Fruit fly (Drosophila melanogaster): ENCODE measurements around the gene CG43116.

- TF ChIP-seq Myc (optimal IDR thresholded peaks at IDR 0.05) (no peak), psq (optimal IDR thresholded peaks at IDR 0.05) (no peak), h (optimal IDR thresholded peaks at IDR 0.05) (no peak), Sin3A (optimal IDR thresholded peaks at IDR 0.05) (no peak), ttk (optimal IDR thresholded peaks at IDR 0.05) (no peak)
Measured at dm6 chr3R:26026631-26027274, 30.0 kb upstream of the CG43116 start.

Data from Kc167 (cell line).